Worm (Caenorhabditis elegans) whole organism, L4 larva: Measurements from ENCODE around the gene tat-3.

ENCODE experiments used
- D1046.2 ChIP-seq: fragments of 200-800 bp; sonication (Bioruptor generic); IDR thresholded peaks from 2 replicates; pipeline ENCODE4 v1.3.6; 2022; ENCODE audit warnings: missing genetic modification characterization, missing compliant biosample characterization
- F26F4.8 ChIP-seq: fragments of 200-800 bp; sonication (Bioruptor generic); conservative IDR thresholded peaks from 2 replicates; pipeline ENCODE4 v1.3.6; 2022; ENCODE audit warnings: missing genetic modification characterization, missing compliant biosample characterization
- F37D6.2 ChIP-seq: sonication (generic microtip); optimal IDR thresholded peaks from 2 replicates; lab custom pipeline; 2016; ENCODE audit warnings: mild to moderate bottlenecking, missing genetic modification characterization, missing compliant biosample characterization
- F44E2.7 ChIP-seq: fragments of 200-800 bp; sonication (Bioruptor generic); IDR thresholded peaks from 2 replicates; pipeline ENCODE4 v2.1.2; 2022; ENCODE audit warnings: missing genetic modification characterization, missing compliant biosample characterization
- F49E8.2 ChIP-seq: sonication (generic microtip); optimal IDR thresholded peaks from 2 replicates; lab custom pipeline; 2016; ENCODE audit warnings: missing compliant biosample characterization, mild to moderate bottlenecking, missing genetic modification characterization, borderline replicate concordance
- T26A8.4 ChIP-seq: fragments of 200-800 bp; sonication (Bioruptor generic); IDR thresholded peaks from 2 replicates; pipeline ENCODE4 v1.3.6; 2022; ENCODE audit warnings: missing genetic modification characterization, missing compliant biosample characterization
- Y105C5A.15 ChIP-seq: fragments of 200-800 bp; sonication (Bioruptor generic); IDR thresholded peaks from 2 replicates; pipeline ENCODE4 v1.3.6; 2022; ENCODE audit warnings: missing genetic modification characterization, missing compliant biosample characterization
- Y48G9A.11 ChIP-seq: fragments of 200-800 bp; sonication (Bioruptor generic); IDR thresholded peaks from 2 replicates; pipeline ENCODE4 v1.3.6; 2022; ENCODE audit warnings: missing genetic modification reagents, missing genetic modification characterization, missing compliant biosample characterization
- Y75B8A.6 ChIP-seq: fragments of 200-800 bp; sonication (Bioruptor generic); IDR thresholded peaks from 2 replicates; pipeline ENCODE4 v1.3.6; 2022; ENCODE audit warnings: missing genetic modification reagents, missing genetic modification characterization, missing compliant biosample characterization
- ZK337.2 ChIP-seq: fragments of 200-800 bp; sonication (Bioruptor generic); IDR thresholded peaks from 2 replicates; pipeline ENCODE4 v1.3.6; 2022; ENCODE audit warnings: missing genetic modification reagents, missing genetic modification characterization, missing compliant biosample characterization
- ZK546.5 ChIP-seq, 2 experiments: sonication (generic microtip); optimal IDR thresholded peaks; 2 replicates each; lab custom pipeline; 2017; ENCODE audit warnings: missing biosample characterization in 2 of 2, missing genetic modification characterization in 2 of 2
- aly-2 ChIP-seq: sonication (generic microtip); optimal IDR thresholded peaks from 2 replicates; lab custom pipeline; 2018; ENCODE audit warnings: missing biosample characterization, missing genetic modification characterization
- attf-4 ChIP-seq: sonication (generic microtip); optimal IDR thresholded peaks from 3 replicates; lab custom pipeline; 2017; ENCODE audit warnings: missing biosample characterization, missing genetic modification characterization
- ceh-20 ChIP-seq: fragments of 200-800 bp; sonication (Bioruptor generic); IDR thresholded peaks from 2 replicates; pipeline ENCODE4 v1.3.6; 2022; ENCODE audit warnings: missing genetic modification reagents, missing genetic modification characterization, missing compliant biosample characterization
- ceh-44 ChIP-seq: fragments of 200-800 bp; sonication (Bioruptor generic); IDR thresholded peaks from 2 replicates; pipeline ENCODE4 v1.3.6; 2022; ENCODE audit warnings: missing genetic modification reagents, missing genetic modification characterization, missing compliant biosample characterization
- daf-19 ChIP-seq: fragments of 200-800 bp; sonication (Bioruptor generic); conservative IDR thresholded peaks from 2 replicates; pipeline ENCODE4 v1.3.6; 2022; ENCODE audit warnings: missing genetic modification characterization, missing compliant biosample characterization
- dmd-8 ChIP-seq: fragments of 200-800 bp; sonication (Bioruptor generic); IDR thresholded peaks from 2 replicates; pipeline ENCODE4 v1.3.6; 2022; ENCODE audit warnings: missing genetic modification characterization, missing compliant biosample characterization
- dmd-9 ChIP-seq: fragments of 200-800 bp; sonication (Bioruptor generic); IDR thresholded peaks from 2 replicates; pipeline ENCODE4 v1.3.6; 2022; ENCODE audit warnings: missing genetic modification reagents, missing genetic modification characterization, missing compliant biosample characterization
- dve-1 ChIP-seq: sonication (generic microtip); optimal IDR thresholded peaks from 2 replicates; lab custom pipeline; 2017; ENCODE audit warnings: antibody characterized with exemption, mild to moderate bottlenecking, missing genetic modification characterization, missing compliant biosample characterization; ENCODE audit not compliant: insufficient read depth
- egl-27 ChIP-seq: sonication (generic microtip); optimal IDR thresholded peaks from 3 replicates; lab custom pipeline; 2017; ENCODE audit warnings: missing biosample characterization, missing genetic modification reagents, missing genetic modification characterization
- fos-1 ChIP-seq: fragments of 150-350 bp; optimal IDR thresholded peaks from 2 replicates; lab custom pipeline; 2014; ENCODE audit warnings: missing biosample characterization, missing genetic modification characterization
- gei-8 ChIP-seq: fragments of 200-800 bp; sonication (Bioruptor generic); optimal IDR thresholded peaks from 2 replicates; lab custom pipeline; 2018; ENCODE audit warnings: mild to moderate bottlenecking, missing genetic modification characterization, missing compliant biosample characterization
- jun-1 ChIP-seq: fragments of 150-350 bp; optimal IDR thresholded peaks from 2 replicates; lab custom pipeline; 2014; ENCODE audit warnings: missing biosample characterization, missing genetic modification reagents, missing genetic modification characterization
- lim-7 ChIP-seq: fragments of 200-800 bp; sonication (Bioruptor generic); IDR thresholded peaks from 2 replicates; pipeline ENCODE4 v1.3.6; 2022; ENCODE audit warnings: missing genetic modification characterization, missing compliant biosample characterization
- lin-13 ChIP-seq: fragments of 150-350 bp; optimal IDR thresholded peaks from 2 replicates; lab custom pipeline; 2014; ENCODE audit warnings: missing biosample characterization, missing genetic modification reagents, missing genetic modification characterization
- lin-15B ChIP-seq: fragments of 150-350 bp; sonication (generic microtip); optimal IDR thresholded peaks from 3 replicates; lab custom pipeline; 2014; ENCODE audit warnings: missing biosample characterization, missing genetic modification characterization
- lin-38 ChIP-seq: fragments of 200-800 bp; sonication (Bioruptor generic); IDR thresholded peaks from 2 replicates; pipeline ENCODE4 v1.3.6; 2022; ENCODE audit warnings: missing genetic modification reagents, missing genetic modification characterization, missing compliant biosample characterization
- lin-39 ChIP-seq: fragments of 150-350 bp; optimal IDR thresholded peaks from 2 replicates; lab custom pipeline; 2014; ENCODE audit warnings: missing biosample characterization, missing genetic modification reagents, missing genetic modification characterization
- mdl-1 ChIP-seq, 2 experiments: fragments of 150-350 bp in 1 of 2; sonication (generic microtip) in 1 of 2; optimal IDR thresholded peaks; 2 replicates each; lab custom pipeline; 2014 to 2017; ENCODE audit warnings: missing biosample characterization in 2 of 2, missing genetic modification characterization in 2 of 2
- mdt-29 ChIP-seq: fragments of 200-800 bp; sonication (Bioruptor generic); IDR thresholded peaks from 2 replicates; pipeline ENCODE4 v1.3.6; 2022; ENCODE audit warnings: missing genetic modification reagents, missing genetic modification characterization, missing compliant biosample characterization
- mep-1 ChIP-seq: fragments of 150-350 bp; sonication (generic microtip); optimal IDR thresholded peaks from 3 replicates; lab custom pipeline; 2014; ENCODE audit warnings: missing biosample characterization, missing genetic modification characterization
- mxl-3 ChIP-seq: fragments of 200-800 bp; sonication (Bioruptor generic); optimal IDR thresholded peaks from 2 replicates; lab custom pipeline; 2018; ENCODE audit warnings: mild to moderate bottlenecking, missing genetic modification characterization, missing compliant biosample characterization
- nhr-25 ChIP-seq: sonication (generic microtip); optimal IDR thresholded peaks from 2 replicates; lab custom pipeline; 2017; ENCODE audit warnings: missing genetic modification characterization, mild to moderate bottlenecking, missing compliant biosample characterization, antibody characterized with exemption, moderate library complexity, borderline replicate concordance; ENCODE audit not compliant: insufficient read depth
- nhr-28 ChIP-seq: fragments of 150-350 bp; optimal IDR thresholded peaks from 2 replicates; lab custom pipeline; 2014; ENCODE audit warnings: missing biosample characterization, missing genetic modification characterization
- nhr-48 ChIP-seq: sonication (generic microtip); optimal IDR thresholded peaks from 2 replicates; lab custom pipeline; 2016; ENCODE audit warnings: mild to moderate bottlenecking, missing genetic modification characterization, missing compliant biosample characterization
- php-3 ChIP-seq: fragments of 200-800 bp; sonication (Bioruptor generic); IDR thresholded peaks from 2 replicates; pipeline ENCODE4 v1.3.6; 2022; ENCODE audit warnings: missing genetic modification reagents, missing genetic modification characterization, missing compliant biosample characterization
- rbr-2 ChIP-seq: sonication (generic microtip); optimal IDR thresholded peaks from 2 replicates; lab custom pipeline; 2016; ENCODE audit warnings: missing genotype, missing genetic modification characterization, missing compliant biosample characterization
- saeg-2 ChIP-seq: fragments of 200-800 bp; sonication (Bioruptor generic); IDR thresholded peaks from 2 replicates; pipeline ENCODE4 v1.3.6; 2022; ENCODE audit warnings: missing genetic modification reagents, missing genetic modification characterization, missing compliant biosample characterization
- set-16 ChIP-seq: fragments of 200-800 bp; sonication (Bioruptor generic); IDR thresholded peaks from 2 replicates; pipeline ENCODE4 v1.3.6; 2022; ENCODE audit warnings: missing genetic modification reagents, missing genetic modification characterization, missing compliant biosample characterization
- skn-1 ChIP-seq: fragments of 150-350 bp; optimal IDR thresholded peaks from 2 replicates; lab custom pipeline; 2014; ENCODE audit warnings: missing biosample characterization, missing genetic modification characterization
- snpc-1.2 ChIP-seq: fragments of 200-800 bp; sonication (Bioruptor generic); IDR thresholded peaks from 2 replicates; pipeline ENCODE4 v1.3.6; 2022; ENCODE audit warnings: missing genetic modification reagents, missing genetic modification characterization, missing compliant biosample characterization
- snpc-4 ChIP-seq: fragments of 150-350 bp; optimal IDR thresholded peaks from 2 replicates; lab custom pipeline; 2014; ENCODE audit warnings: missing biosample characterization, missing genetic modification characterization
- spr-1 ChIP-seq: sonication (generic microtip); optimal IDR thresholded peaks from 2 replicates; lab custom pipeline; 2016; ENCODE audit warnings: mild to moderate bottlenecking, missing genetic modification characterization, missing compliant biosample characterization
- tra-1 ChIP-seq: fragments of 200-800 bp; sonication (Bioruptor generic); IDR thresholded peaks from 2 replicates; pipeline ENCODE4 v1.3.6; 2022; ENCODE audit warnings: missing genetic modification reagents, missing genetic modification characterization, missing compliant biosample characterization
- unc-39 ChIP-seq: sonication (generic microtip); optimal IDR thresholded peaks from 2 replicates; lab custom pipeline; 2017; ENCODE audit warnings: missing biosample characterization, missing genetic modification characterization
- unc-62 ChIP-seq, 3 experiments: fragments of 150-350 bp in 1 of 3; sonication (generic microtip); optimal IDR thresholded peaks in 2 of 3; peaks in 1 of 3; 1 replicate in 1 of 3; 2 replicates in 2 of 3; lab custom pipeline; 2014 to 2017; ENCODE audit warnings: missing biosample characterization in 3 of 3, missing genetic modification characterization in 3 of 3, missing genetic modification reagents in 3 of 3, missing genotype in 1 of 3
- zfp-3 ChIP-seq: fragments of 200-800 bp; sonication (Bioruptor generic); conservative IDR thresholded peaks from 2 replicates; pipeline ENCODE4 v1.3.6; 2022; ENCODE audit warnings: missing genetic modification reagents, missing genetic modification characterization, missing compliant biosample characterization
- zip-2 ChIP-seq: fragments of 150-350 bp; optimal IDR thresholded peaks from 2 replicates; lab custom pipeline; 2014; ENCODE audit warnings: missing biosample characterization, missing genetic modification characterization
- ztf-11 ChIP-seq: fragments of 150-350 bp; optimal IDR thresholded peaks from 2 replicates; lab custom pipeline; 2014; ENCODE audit warnings: missing biosample characterization, missing genetic modification characterization
- ztf-7 ChIP-seq: fragments of 150-350 bp; optimal IDR thresholded peaks from 2 replicates; lab custom pipeline; 2014; ENCODE audit warnings: missing biosample characterization, missing genetic modification characterization

tat-3 gene

DNA sequence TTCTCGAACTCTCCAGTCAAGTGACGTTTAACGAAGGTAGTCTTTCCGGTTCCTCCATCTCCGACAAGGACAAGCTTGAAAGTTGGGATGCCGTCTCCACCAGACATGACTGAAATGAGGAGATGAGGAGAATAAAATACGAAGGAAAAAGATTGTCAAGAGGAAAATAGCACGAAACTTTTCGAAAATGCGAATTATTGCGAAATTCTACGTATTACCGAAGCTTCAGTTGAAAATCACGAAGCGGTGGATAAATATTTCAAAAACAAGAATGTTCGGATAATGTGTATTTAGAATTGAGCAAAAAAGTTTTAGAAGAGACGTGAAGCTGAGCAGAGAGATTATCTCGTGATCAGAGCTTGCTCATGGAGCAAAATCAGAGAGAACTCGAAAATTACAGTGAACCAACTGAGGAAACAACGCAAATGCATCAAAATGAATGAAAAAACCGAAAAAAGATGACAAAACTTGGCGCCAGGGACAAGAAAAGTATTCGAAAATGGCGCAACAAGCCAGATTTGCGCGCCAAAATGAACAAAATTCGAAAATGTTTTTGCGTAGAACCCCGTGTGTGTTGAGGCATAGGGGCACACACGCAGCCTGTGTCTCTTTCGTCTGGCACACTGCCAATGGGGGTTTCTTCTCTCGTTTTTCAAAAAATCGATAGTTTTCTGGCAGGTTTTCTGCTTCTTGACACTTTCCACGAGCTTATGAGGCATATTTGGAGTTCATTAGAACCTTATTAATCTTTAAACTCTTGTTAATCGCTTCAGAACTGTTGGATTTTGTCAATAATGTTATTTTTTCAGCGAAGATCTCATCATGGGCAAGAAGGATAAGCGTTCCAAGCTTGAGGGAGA is 17.3 kb upstream of the tat-3 start, which contains the start of the genes ran-1 and dkc-1 (continued):
- TF ChIP-seq mdl-1 (tag; optimal IDR thresholded peaks at IDR 0.05; lab: Kevin White, UChicago) (peak in 1 of 2 experiments; percentile 45), zip-2 (tag; lab: Kevin White, UChicago) (no peak), ceh-20 (GFP tag; lab: Robert Waterston, UW) (no peak), lin-39 (no peak), dmd-8 (GFP tag; lab: Robert Waterston, UW) (no peak), dmd-9 (peak; percentile 59; the same call in 1 of the 2 replicates), Y105C5A.15 (GFP tag; lab: Robert Waterston, UW) (no peak), nhr-48 (tag; lab: Kevin White, UChicago) (peak; percentile 12), ZK546.5 (tag; optimal IDR thresholded peaks at IDR 0.05; lab: Kevin White, UChicago) (no peak), lin-15B (tag; lab: Kevin White, UChicago) (no peak), F49E8.2 (tag; lab: Kevin White, UChicago) (peak; percentile 44), ztf-7 (tag; lab: Kevin White, UChicago) (no peak), mxl-3 (peak; percentile 9), Y75B8A.6 (GFP tag; lab: Robert Waterston, UW) (no peak), ztf-11 (tag; lab: Kevin White, UChicago) (no peak), set-16 (GFP tag; lab: Robert Waterston, UW) (no peak), ceh-44 (GFP tag; lab: Robert Waterston, UW) (0 out of 2 replicates have a peak, but pooled peaks have one; percentile 49), attf-4 (tag; lab: Kevin White, UChicago) (no peak), skn-1 (tag; lab: Kevin White, UChicago) (no peak), fos-1 (tag; lab: Kevin White, UChicago) (no peak), php-3 (no peak), unc-39 (tag; lab: Kevin White, UChicago) (no peak), spr-1 (tag; lab: Kevin White, UChicago) (no peak), mep-1 (tag; lab: Kevin White, UChicago) (peak; percentile 79), egl-27 (tag; lab: Kevin White, UChicago) (no peak), unc-62 (GFP tag; optimal IDR thresholded peaks at IDR 0.05 in 1 of 2; lab: Kevin White, UChicago) (peak in 1 of 2 experiments; percentile 65), unc-62 (tag; optimal IDR thresholded peaks at IDR 0.05; lab: Kevin White, UChicago) (no peak), lim-7 (GFP tag; lab: Robert Waterston, UW) (no peak), nhr-28 (tag; lab: Kevin White, UChicago) (peak; percentile 54), T26A8.4 (no peak; the same call in 1 of the 2 replicates), mdt-29 (GFP tag; lab: Robert Waterston, UW) (no peak), zfp-3 (GFP tag; lab: Robert Waterston, UW) (no peak), snpc-1.2 (GFP tag; lab: Robert Waterston, UW) (no peak), snpc-4 (tag; lab: Kevin White, UChicago) (no peak), lin-38 (GFP tag; lab: Robert Waterston, UW) (peak; percentile 86), F26F4.8 (no peak), gei-8 (no peak), jun-1 (tag; lab: Kevin White, UChicago) (no peak), lin-13 (peak; percentile 87), nhr-25 (tag; lab: Kevin White, UChicago) (peak; percentile 13), D1046.2 (GFP tag; lab: Robert Waterston, UW) (no peak; the same call in 1 of the 2 replicates), saeg-2 (GFP tag; lab: Robert Waterston, UW) (no peak), rbr-2 (tag; lab: Kevin White, UChicago) (peak; percentile 73), aly-2 (tag; lab: Kevin White, UChicago) (no peak), F37D6.2 (tag; lab: Kevin White, UChicago) (peak; percentile 15), F44E2.7 (GFP tag; lab: Robert Waterston, UW) (no peak), daf-19 (no peak), Y48G9A.11 (GFP tag; lab: Robert Waterston, UW) (peak; percentile 67), dve-1 (peak; percentile 79), ZK337.2 (no peak), tra-1 (no peak)
